Fruit fly (Drosophila melanogaster): ENCODE measurements around the gene CG14315.

CG14315 gene

DNA sequence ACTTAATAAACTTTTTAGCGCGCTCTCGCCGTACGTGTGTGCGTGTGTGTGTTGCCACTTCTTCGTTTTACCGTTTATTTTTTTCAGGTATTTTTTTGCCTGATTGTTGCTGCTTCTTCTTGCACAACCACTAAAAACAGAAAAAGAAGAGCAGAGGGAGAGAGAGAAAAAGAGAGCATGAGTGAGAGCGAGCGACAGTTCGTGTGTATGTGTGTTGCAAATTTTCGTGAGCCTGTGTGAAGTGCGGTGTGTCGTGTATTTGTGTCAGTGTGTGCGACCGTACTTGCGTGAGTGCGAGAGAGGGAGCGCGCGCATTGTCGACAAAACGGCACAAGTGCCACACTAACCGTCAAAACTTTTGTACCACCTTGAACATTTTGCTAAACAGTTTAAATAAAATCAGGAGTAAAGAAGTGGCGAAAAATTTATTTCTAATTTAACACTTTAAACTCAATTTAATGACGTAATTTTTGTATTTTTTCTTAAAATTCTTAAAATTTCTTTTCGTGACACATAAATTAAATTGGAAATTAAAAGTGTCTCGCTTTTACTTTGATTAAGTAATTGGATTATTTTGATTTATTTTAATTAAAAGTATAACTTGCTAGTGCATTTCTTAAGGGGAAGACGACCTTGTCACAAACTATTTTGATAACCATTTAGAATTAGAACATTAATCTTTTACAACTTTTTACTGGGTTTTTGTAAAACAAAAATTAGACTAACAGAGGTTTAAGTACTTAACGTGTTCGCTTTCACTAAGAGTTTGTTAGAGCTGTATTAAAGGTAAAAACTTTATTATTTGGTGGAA is 38.7 kb downstream of the CG14315 start:
- no peak for TF ChIP-seq fd96Ca (GFP tag; IDR thresholded peaks at IDR 0.05)
- TF ChIP-seq CG15710 (tag; optimal IDR thresholded peaks at IDR 0.05) = peak; percentile 72
- TF ChIP-seq CG34367 (tag; optimal IDR thresholded peaks at IDR 0.05) = peak; percentile 82
- no peak for TF ChIP-seq CG32121 (GFP tag; IDR thresholded peaks at IDR 0.05)
- TF ChIP-seq gl (tag; optimal IDR thresholded peaks at IDR 0.05) = peak; percentile 97
- peak; percentile 71 for TF ChIP-seq CG8301 (tag; optimal IDR thresholded peaks at IDR 0.05)
- peak; percentile 72 for TF ChIP-seq EcR (GFP tag; optimal IDR thresholded peaks at IDR 0.05)
- peak; percentile 90 for TF ChIP-seq Pif1A (GFP tag; optimal IDR thresholded peaks at IDR 0.05)
- no peak for TF ChIP-seq CG4496 (GFP tag; IDR thresholded peaks at IDR 0.05)
- TF ChIP-seq Ets98B (GFP tag; IDR thresholded peaks at IDR 0.05) = no peak
- TF ChIP-seq CG9948 (tag; optimal IDR thresholded peaks at IDR 0.05) = peak; percentile 42
- peak; percentile 68 for TF ChIP-seq D1 (tag; optimal IDR thresholded peaks at IDR 0.05)
- TF ChIP-seq Snoo (tag; optimal IDR thresholded peaks at IDR 0.05) = peak; percentile 41
- TF ChIP-seq CG10348 (GFP tag; IDR thresholded peaks at IDR 0.05) = no peak
- peak; percentile 70 for TF ChIP-seq CG17806 (tag; optimal IDR thresholded peaks at IDR 0.05)
- TF ChIP-seq rn (GFP tag; IDR thresholded peaks at IDR 0.05) = no peak
- peak; percentile 95 for TF ChIP-seq CG13204 (GFP tag; optimal IDR thresholded peaks at IDR 0.05)
- no peak for TF ChIP-seq CG12605 (GFP tag; IDR thresholded peaks at IDR 0.05)
- peak; percentile 73 for TF ChIP-seq CG14655 (GFP tag; optimal IDR thresholded peaks at IDR 0.05)
- peak; percentile 60 for TF ChIP-seq CG8159 (tag; optimal IDR thresholded peaks at IDR 0.05)
- peak; percentile 86 for TF ChIP-seq Pif1B (GFP tag; optimal IDR thresholded peaks at IDR 0.05)

- TF ChIP-seq CG34367 (tag; optimal IDR thresholded peaks at IDR 0.05) (no peak), CG14655 (GFP tag; optimal IDR thresholded peaks at IDR 0.05) (no peak), rn (GFP tag; IDR thresholded peaks at IDR 0.05) (no peak), fd96Ca (GFP tag; IDR thresholded peaks at IDR 0.05) (no peak), Pif1B (GFP tag; optimal IDR thresholded peaks at IDR 0.05) (no peak), Ets98B (GFP tag; IDR thresholded peaks at IDR 0.05) (no peak), Snoo (tag; optimal IDR thresholded peaks at IDR 0.05) (no peak), D1 (tag; optimal IDR thresholded peaks at IDR 0.05) (no peak), CG4496 (GFP tag; IDR thresholded peaks at IDR 0.05) (no peak), gl (tag; optimal IDR thresholded peaks at IDR 0.05) (no peak), CG9948 (tag; optimal IDR thresholded peaks at IDR 0.05) (no peak), CG32121 (GFP tag; IDR thresholded peaks at IDR 0.05) (no peak), CG8301 (tag; optimal IDR thresholded peaks at IDR 0.05) (no peak), Pif1A (GFP tag; optimal IDR thresholded peaks at IDR 0.05) (no peak), CG17806 (tag; optimal IDR thresholded peaks at IDR 0.05) (no peak), CG8159 (tag; optimal IDR thresholded peaks at IDR 0.05) (no peak), EcR (GFP tag; optimal IDR thresholded peaks at IDR 0.05) (no peak), CG13204 (GFP tag; optimal IDR thresholded peaks at IDR 0.05) (no peak), CG10348 (GFP tag; IDR thresholded peaks at IDR 0.05) (no peak), CG15710 (tag; optimal IDR thresholded peaks at IDR 0.05) (no peak)
These were observed 39.3 kb downstream of the CG14315 start for dm6 chr3R:18197802-18198148.

- peak; percentile 35 for TF ChIP-seq Snoo (tag; optimal IDR thresholded peaks at IDR 0.05)
- TF ChIP-seq Pif1A (GFP tag; optimal IDR thresholded peaks at IDR 0.05) = peak; percentile 31
- peak; percentile 23 for TF ChIP-seq CG13204 (GFP tag; optimal IDR thresholded peaks at IDR 0.05)
- peak; percentile 9 for TF ChIP-seq CG8301 (tag; optimal IDR thresholded peaks at IDR 0.05)
- peak; percentile 47 for TF ChIP-seq Pif1B (GFP tag; optimal IDR thresholded peaks at IDR 0.05)
- no peak for TF ChIP-seq CG17806 (tag; optimal IDR thresholded peaks at IDR 0.05)
- peak; percentile 54 for TF ChIP-seq gl (tag; optimal IDR thresholded peaks at IDR 0.05)
- no peak for TF ChIP-seq EcR (GFP tag; optimal IDR thresholded peaks at IDR 0.05)
These were observed 40.1 kb downstream of the CG14315 start for dm6 chr3R:18198518-18199118.

DNA sequence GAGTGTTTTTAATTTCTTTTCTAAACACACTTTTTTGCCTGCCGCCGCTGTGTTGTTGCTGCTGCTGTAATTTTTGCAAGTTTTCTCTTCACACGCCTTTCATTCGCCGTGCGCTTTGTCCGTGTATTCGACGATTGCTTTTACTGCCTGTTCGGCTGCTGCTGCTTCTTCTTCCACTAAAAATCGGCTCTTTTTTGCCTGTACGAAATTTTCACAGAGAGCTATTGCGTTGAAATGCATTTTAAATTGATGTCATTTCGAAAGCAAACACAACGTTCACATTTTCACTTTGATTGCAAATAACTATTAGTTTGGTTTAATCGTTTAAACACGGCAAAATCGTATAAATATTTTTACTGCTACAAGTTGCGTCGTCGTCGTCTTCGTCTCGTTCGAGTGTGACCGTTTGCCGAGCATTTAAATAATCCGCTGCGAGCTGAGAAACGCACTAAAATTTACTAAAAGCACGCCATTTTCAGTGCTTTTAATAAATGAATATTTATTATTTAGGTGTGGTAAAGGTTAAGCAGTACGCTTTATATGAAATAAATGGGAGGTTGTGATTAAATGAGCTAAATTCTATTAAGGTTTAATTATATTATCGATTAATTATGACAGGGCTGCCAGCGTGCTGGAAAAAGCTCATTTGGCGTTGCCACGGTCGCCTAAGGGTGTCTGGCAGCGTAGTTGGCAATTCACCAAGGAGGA is 40.8 kb downstream of the CG14315 start, which contains the start of the genes Ssdp and CG7985:
Gene Ssdp, minus strand, starts transcription at position 419 of the 708 bp plus-strand sequence.
Gene CG7985, plus strand, starts transcription at position 681 of the 708 bp plus-strand sequence.
- TF ChIP-seq EcR (GFP tag; optimal IDR thresholded peaks at IDR 0.05) (no peak), CG13204 (GFP tag; optimal IDR thresholded peaks at IDR 0.05) (no peak), rn (GFP tag; IDR thresholded peaks at IDR 0.05) (no peak), CG9948 (tag; optimal IDR thresholded peaks at IDR 0.05) (no peak), Pif1B (GFP tag; optimal IDR thresholded peaks at IDR 0.05) (no peak), CG12605 (GFP tag; IDR thresholded peaks at IDR 0.05) (no peak), CG34367 (tag; optimal IDR thresholded peaks at IDR 0.05) (no peak), Ets98B (GFP tag; IDR thresholded peaks at IDR 0.05) (no peak), CG17806 (tag; optimal IDR thresholded peaks at IDR 0.05) (no peak), CG14655 (GFP tag; optimal IDR thresholded peaks at IDR 0.05) (no peak), CG10348 (GFP tag; IDR thresholded peaks at IDR 0.05) (no peak), CG32121 (GFP tag; IDR thresholded peaks at IDR 0.05) (no peak), CG15710 (tag; optimal IDR thresholded peaks at IDR 0.05) (no peak), gl (tag; optimal IDR thresholded peaks at IDR 0.05) (no peak), D1 (tag; optimal IDR thresholded peaks at IDR 0.05) (no peak), fd96Ca (GFP tag; IDR thresholded peaks at IDR 0.05) (no peak), CG8301 (tag; optimal IDR thresholded peaks at IDR 0.05) (no peak)

- TF ChIP-seq CG15710 (tag; optimal IDR thresholded peaks at IDR 0.05) (no peak), gl (tag; optimal IDR thresholded peaks at IDR 0.05) (no peak), EcR (GFP tag; optimal IDR thresholded peaks at IDR 0.05) (no peak), CG8301 (tag; optimal IDR thresholded peaks at IDR 0.05) (no peak), Pif1B (GFP tag; optimal IDR thresholded peaks at IDR 0.05) (no peak), CG14655 (GFP tag; optimal IDR thresholded peaks at IDR 0.05) (no peak), D1 (tag; optimal IDR thresholded peaks at IDR 0.05) (no peak), CG13204 (GFP tag; optimal IDR thresholded peaks at IDR 0.05) (no peak), CG9948 (tag; optimal IDR thresholded peaks at IDR 0.05) (no peak), CG34367 (tag; optimal IDR thresholded peaks at IDR 0.05) (no peak), Pif1A (GFP tag; optimal IDR thresholded peaks at IDR 0.05) (no peak), CG10348 (GFP tag; IDR thresholded peaks at IDR 0.05) (no peak), rn (GFP tag; IDR thresholded peaks at IDR 0.05) (no peak), fd96Ca (GFP tag; IDR thresholded peaks at IDR 0.05) (no peak), Snoo (tag; optimal IDR thresholded peaks at IDR 0.05) (no peak), CG17806 (tag; optimal IDR thresholded peaks at IDR 0.05) (no peak), CG4496 (GFP tag; IDR thresholded peaks at IDR 0.05) (no peak), CG8159 (tag; optimal IDR thresholded peaks at IDR 0.05) (no peak), Ets98B (GFP tag; IDR thresholded peaks at IDR 0.05) (no peak)
These were observed 41.4 kb downstream of the CG14315 start for dm6 chr3R:18199885-18200249.
